Worm (Caenorhabditis elegans): Measurements from ENCODE around the gene F14D7.6.

F14D7.6 gene

DNA sequence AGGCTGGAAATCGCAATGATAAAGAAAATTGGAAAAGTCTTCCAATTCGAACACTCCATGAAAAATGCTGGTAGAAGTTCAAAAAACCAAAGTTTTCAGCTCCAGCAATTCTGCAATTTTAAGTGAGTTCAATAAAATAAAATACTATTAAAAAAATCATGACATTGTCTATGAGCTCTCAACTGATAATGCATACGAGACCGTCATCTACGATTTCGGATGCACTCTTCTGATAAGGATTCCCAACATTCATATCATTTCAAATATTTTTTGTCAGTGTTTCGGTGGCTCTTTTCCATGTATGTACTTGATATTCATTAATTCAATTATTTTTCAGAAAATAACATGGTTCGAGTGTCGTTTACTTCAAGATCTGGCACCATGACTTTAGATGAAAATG, at the start of gene F14D7.6:
TSS of gene F14D7.6 (plus strand) at position 338 of the 400 bp plus-strand sequence.
- TF ChIP-seq tbx-11 (GFP tag; IDR thresholded peaks at IDR 0.05), result no peak
- no peak for TF ChIP-seq B0310.2 (tag; optimal IDR thresholded peaks at IDR 0.05)
- no peak for TF ChIP-seq tra-4 (tag; optimal IDR thresholded peaks at IDR 0.05)
- TF ChIP-seq aly-1 (tag; optimal IDR thresholded peaks at IDR 0.05), result no peak
- no peak for TF ChIP-seq ceh-13 (GFP tag; optimal IDR thresholded peaks at IDR 0.05)
- TF ChIP-seq ama-1 (optimal IDR thresholded peaks at IDR 0.05), result no peak
- TF ChIP-seq tbx-37 (GFP tag; conservative IDR thresholded peaks at IDR 0.05), result no peak
- TF ChIP-seq pes-1 (GFP tag; IDR thresholded peaks at IDR 0.05), result no peak
- no peak for TF ChIP-seq ets-7 (tag; optimal IDR thresholded peaks at IDR 0.05)
- no peak for TF ChIP-seq hmbx-1 (tag; optimal IDR thresholded peaks at IDR 0.05)
- no peak for TF ChIP-seq ceh-36 (tag; optimal IDR thresholded peaks at IDR 0.05)
- no peak for TF ChIP-seq flt-1 (GFP tag; IDR thresholded peaks at IDR 0.05)
- TF ChIP-seq scrt-1 (GFP tag; IDR thresholded peaks at IDR 0.05), result no peak
- no peak for TF ChIP-seq hmg-4 (GFP tag; optimal IDR thresholded peaks at IDR 0.05)
- no peak for TF ChIP-seq F13C5.2 (tag; optimal IDR thresholded peaks at IDR 0.05)
- TF ChIP-seq hnd-1 (tag; optimal IDR thresholded peaks at IDR 0.05), result no peak
- no peak for TF ChIP-seq sea-1 (GFP tag; conservative IDR thresholded peaks at IDR 0.05)

DNA sequence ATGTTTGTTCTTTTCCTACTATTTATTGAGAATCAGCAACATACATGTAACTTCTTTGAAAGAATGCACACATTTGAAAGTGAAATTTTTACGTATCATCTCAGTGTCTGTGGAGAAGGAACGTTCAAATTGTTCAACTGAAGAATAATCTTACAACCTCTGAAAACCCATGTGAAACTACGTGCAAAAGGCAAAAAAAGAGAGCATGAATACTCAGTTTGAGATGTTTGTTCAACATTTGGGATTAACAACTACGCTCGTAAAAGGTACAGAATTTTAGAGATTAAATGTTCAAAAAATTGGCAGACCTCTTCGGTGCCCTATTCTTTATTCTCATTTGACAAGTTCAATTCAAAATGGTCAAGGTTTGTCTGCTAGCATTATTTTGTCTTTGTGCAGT, 49.2 kb upstream of the F14D7.6 start, which contains the start of gene K02E11.5:
TSS of gene K02E11.5 (plus strand) at position 301 of the 400 bp plus-strand sequence.
- no peak for TF ChIP-seq ama-1 (optimal IDR thresholded peaks at IDR 0.05)
- no peak for TF ChIP-seq aly-1 (tag; optimal IDR thresholded peaks at IDR 0.05)
- no peak for TF ChIP-seq B0310.2 (tag; optimal IDR thresholded peaks at IDR 0.05)
- TF ChIP-seq ets-7 (tag; optimal IDR thresholded peaks at IDR 0.05), result no peak
- TF ChIP-seq tbx-37 (GFP tag; conservative IDR thresholded peaks at IDR 0.05), result no peak
- TF ChIP-seq sea-1 (GFP tag; conservative IDR thresholded peaks at IDR 0.05), result no peak
- no peak for TF ChIP-seq ceh-13 (GFP tag; optimal IDR thresholded peaks at IDR 0.05)
- TF ChIP-seq tra-4 (tag; optimal IDR thresholded peaks at IDR 0.05), result no peak
- no peak for TF ChIP-seq F13C5.2 (tag; optimal IDR thresholded peaks at IDR 0.05)

ce11 chrV:14254221-14254620, 47.0 kb upstream of the F14D7.6 start, which contains the start of gene K02E11.7:
K02E11.7 (minus strand) TSS chrV:14254321.
- no peak for TF ChIP-seq B0310.2 (tag; optimal IDR thresholded peaks at IDR 0.05)
- TF ChIP-seq hmbx-1 (tag; optimal IDR thresholded peaks at IDR 0.05), result no peak
- no peak for TF ChIP-seq ama-1 (optimal IDR thresholded peaks at IDR 0.05)
- TF ChIP-seq hnd-1 (tag; optimal IDR thresholded peaks at IDR 0.05), result no peak
- TF ChIP-seq tra-4 (tag; optimal IDR thresholded peaks at IDR 0.05), result no peak
- no peak for TF ChIP-seq scrt-1 (GFP tag; IDR thresholded peaks at IDR 0.05)
- TF ChIP-seq hmg-4 (GFP tag; optimal IDR thresholded peaks at IDR 0.05), result no peak
- TF ChIP-seq ets-7 (tag; optimal IDR thresholded peaks at IDR 0.05), result no peak
- no peak for TF ChIP-seq aly-1 (tag; optimal IDR thresholded peaks at IDR 0.05)
- TF ChIP-seq pes-1 (GFP tag; IDR thresholded peaks at IDR 0.05), result no peak
- TF ChIP-seq tbx-37 (GFP tag; conservative IDR thresholded peaks at IDR 0.05), result no peak
- TF ChIP-seq sea-1 (GFP tag; conservative IDR thresholded peaks at IDR 0.05), result no peak
- no peak for TF ChIP-seq ceh-13 (GFP tag; optimal IDR thresholded peaks at IDR 0.05)
- no peak for TF ChIP-seq ceh-36 (tag; optimal IDR thresholded peaks at IDR 0.05)
- no peak for TF ChIP-seq flt-1 (GFP tag; IDR thresholded peaks at IDR 0.05)
- TF ChIP-seq F13C5.2 (tag; optimal IDR thresholded peaks at IDR 0.05), result no peak
- TF ChIP-seq tbx-11 (GFP tag; IDR thresholded peaks at IDR 0.05), result no peak

DNA sequence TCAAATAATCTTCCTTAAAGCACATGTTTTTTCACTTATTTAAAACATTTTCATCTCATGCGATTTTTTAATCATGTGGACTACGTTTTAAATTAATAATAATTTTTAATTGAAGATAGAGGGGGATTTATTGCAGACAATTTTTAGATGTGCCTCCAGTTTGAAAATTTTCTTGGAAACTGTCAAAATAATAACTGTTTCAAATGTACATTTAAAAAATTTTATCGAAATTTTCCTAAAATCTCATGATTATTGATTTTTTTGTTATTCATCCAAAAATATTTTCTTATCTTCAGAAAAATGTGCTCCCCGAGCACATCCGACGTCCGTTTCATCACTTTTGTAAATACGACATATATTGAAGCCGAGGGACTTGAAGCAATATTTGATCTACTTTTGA, 44.4 kb upstream of the F14D7.6 start, which contains the start of gene sre-8:
TSS of gene sre-8 (plus strand) at position 301 of the 400 bp plus-strand sequence.
- no peak for TF ChIP-seq tbx-11 (GFP tag; IDR thresholded peaks at IDR 0.05)

DNA sequence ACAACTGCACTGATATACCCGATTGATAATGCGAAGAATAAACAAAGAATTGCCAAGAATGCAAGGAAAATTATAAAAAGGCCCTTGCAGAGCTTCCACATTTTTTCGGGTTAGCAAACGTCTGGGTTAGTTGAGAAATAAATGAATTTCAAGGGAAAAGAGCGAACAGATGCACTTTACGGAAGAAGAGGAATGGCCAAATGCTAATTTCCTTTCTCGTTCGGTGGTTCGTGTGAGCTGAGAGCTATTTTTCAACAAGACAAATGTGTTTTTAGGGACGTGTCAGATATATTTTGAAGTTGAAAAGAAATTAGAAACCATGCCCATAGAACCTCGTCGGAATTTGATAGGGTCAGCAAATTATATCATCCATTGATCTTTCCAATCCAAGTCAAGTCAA, 40.4 kb upstream of the F14D7.6 start, which contains the start of gene F40G12.2:
TSS of gene F40G12.2 (minus strand) at position 101 of the 400 bp plus-strand sequence.
- no peak for TF ChIP-seq ama-1 (optimal IDR thresholded peaks at IDR 0.05)
- no peak for TF ChIP-seq tbx-11 (GFP tag; IDR thresholded peaks at IDR 0.05)
- TF ChIP-seq ets-7 (tag; optimal IDR thresholded peaks at IDR 0.05), result no peak
- no peak for TF ChIP-seq ceh-13 (GFP tag; optimal IDR thresholded peaks at IDR 0.05)
- TF ChIP-seq scrt-1 (GFP tag; IDR thresholded peaks at IDR 0.05), result no peak
- no peak for TF ChIP-seq hmg-4 (GFP tag; optimal IDR thresholded peaks at IDR 0.05)
- no peak for TF ChIP-seq flt-1 (GFP tag; IDR thresholded peaks at IDR 0.05)
- no peak for TF ChIP-seq tbx-37 (GFP tag; conservative IDR thresholded peaks at IDR 0.05)
- TF ChIP-seq F13C5.2 (tag; optimal IDR thresholded peaks at IDR 0.05), result no peak
- no peak for TF ChIP-seq aly-1 (tag; optimal IDR thresholded peaks at IDR 0.05)
- TF ChIP-seq hnd-1 (tag; optimal IDR thresholded peaks at IDR 0.05), result no peak
- no peak for TF ChIP-seq tra-4 (tag; optimal IDR thresholded peaks at IDR 0.05)
- no peak for TF ChIP-seq pes-1 (GFP tag; IDR thresholded peaks at IDR 0.05)
- TF ChIP-seq hmbx-1 (tag; optimal IDR thresholded peaks at IDR 0.05), result no peak
- no peak for TF ChIP-seq sea-1 (GFP tag; conservative IDR thresholded peaks at IDR 0.05)
- no peak for TF ChIP-seq B0310.2 (tag; optimal IDR thresholded peaks at IDR 0.05)

DNA sequence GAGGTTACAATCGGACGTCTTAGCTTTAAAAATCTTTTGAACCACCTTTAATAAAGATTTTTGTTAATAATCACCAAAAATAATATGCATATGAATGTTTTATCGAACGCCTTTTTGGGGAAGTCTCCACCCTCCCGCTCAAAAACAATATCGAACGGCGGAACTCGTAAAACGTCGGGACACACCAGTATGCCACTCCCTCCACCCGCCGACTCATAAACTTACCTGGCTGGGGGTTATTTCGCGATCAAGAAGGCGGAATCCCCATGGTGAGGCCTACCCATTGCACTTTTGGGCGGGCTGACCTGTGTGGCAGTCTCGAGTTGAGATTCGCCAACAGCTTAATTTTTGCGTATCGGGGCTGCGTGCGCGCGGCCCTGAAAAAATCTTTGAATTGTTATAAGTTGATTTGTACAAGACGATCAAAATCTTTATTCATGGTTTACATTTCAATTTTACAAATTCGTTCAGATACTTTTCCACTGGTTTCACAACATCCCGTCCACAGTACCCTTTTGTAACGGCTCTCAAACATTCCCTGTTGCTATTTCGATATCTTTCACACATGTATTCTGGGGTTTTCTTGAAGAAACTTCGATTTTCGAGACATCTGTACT, 33.8 kb upstream of the F14D7.6 start:
- TF ChIP-seq tra-4 (tag; optimal IDR thresholded peaks at IDR 0.05), result no peak
- TF ChIP-seq ceh-13 (GFP tag; optimal IDR thresholded peaks at IDR 0.05), result no peak
- TF ChIP-seq aly-1 (tag; optimal IDR thresholded peaks at IDR 0.05), result no peak
- TF ChIP-seq tbx-37 (GFP tag; conservative IDR thresholded peaks at IDR 0.05), result no peak
- TF ChIP-seq flt-1 (GFP tag; IDR thresholded peaks at IDR 0.05), result no peak
- TF ChIP-seq F13C5.2 (tag; optimal IDR thresholded peaks at IDR 0.05), result no peak
- no peak for TF ChIP-seq tbx-11 (GFP tag; IDR thresholded peaks at IDR 0.05)
- no peak for TF ChIP-seq pes-1 (GFP tag; IDR thresholded peaks at IDR 0.05)
- TF ChIP-seq ets-7 (tag; optimal IDR thresholded peaks at IDR 0.05), result no peak
- no peak for TF ChIP-seq ama-1 (optimal IDR thresholded peaks at IDR 0.05)

DNA sequence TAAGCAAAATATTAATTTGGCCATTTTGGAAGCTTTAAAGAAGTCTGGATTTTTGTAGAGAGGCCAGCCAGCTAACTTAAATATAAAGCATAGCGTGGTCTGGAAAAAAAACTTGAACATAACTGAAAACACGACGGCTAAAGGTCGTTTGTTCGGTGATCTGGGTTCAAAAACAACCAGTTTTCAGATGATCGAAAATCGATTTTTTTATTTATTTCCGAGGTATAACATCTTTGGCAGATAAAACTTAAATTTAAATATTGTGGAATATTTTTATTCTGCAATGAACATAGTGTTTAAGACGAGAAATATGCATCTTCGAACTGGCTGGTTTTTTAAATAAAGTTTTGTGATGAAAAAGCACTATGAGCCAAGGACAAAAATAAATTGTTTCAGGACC, 32.6 kb upstream of the F14D7.6 start, which contains the start of gene F40G12.4:
TSS of gene F40G12.4 (minus strand) at position 101 of the 400 bp plus-strand sequence.
- TF ChIP-seq hmbx-1 (tag; optimal IDR thresholded peaks at IDR 0.05) (no peak), aly-1 (tag; optimal IDR thresholded peaks at IDR 0.05) (no peak), hmg-4 (GFP tag; optimal IDR thresholded peaks at IDR 0.05) (no peak), flt-1 (GFP tag; IDR thresholded peaks at IDR 0.05) (no peak), tra-4 (tag; optimal IDR thresholded peaks at IDR 0.05) (no peak), scrt-1 (GFP tag; IDR thresholded peaks at IDR 0.05) (no peak), F13C5.2 (tag; optimal IDR thresholded peaks at IDR 0.05) (no peak), tbx-37 (GFP tag; conservative IDR thresholded peaks at IDR 0.05) (no peak), B0310.2 (tag; optimal IDR thresholded peaks at IDR 0.05) (no peak), ama-1 (optimal IDR thresholded peaks at IDR 0.05) (no peak), ceh-36 (tag; optimal IDR thresholded peaks at IDR 0.05) (no peak), ceh-13 (GFP tag; optimal IDR thresholded peaks at IDR 0.05) (no peak), tbx-11 (GFP tag; IDR thresholded peaks at IDR 0.05) (no peak), hnd-1 (tag; optimal IDR thresholded peaks at IDR 0.05) (no peak)

Data from whole organism, early embryonic.